Worm (Caenorhabditis elegans) whole organism, L2 larva: ENCODE results near the gene F37B4.15.

Experiments used
- lin-13 ChIP-seq: fragments of 150-350 bp; optimal IDR thresholded peaks from 2 replicates; lab custom pipeline; 2014; ENCODE audit warnings: missing biosample characterization, missing genetic modification reagents, missing genetic modification characterization
- snpc-4 ChIP-seq: fragments of 150-350 bp; optimal IDR thresholded peaks from 2 replicates; lab custom pipeline; 2014; ENCODE audit warnings: missing biosample characterization, missing genetic modification characterization
- unc-39 ChIP-seq: fragments of 150-350 bp; optimal IDR thresholded peaks from 2 replicates; lab custom pipeline; 2014; ENCODE audit warnings: missing biosample characterization, missing genetic modification characterization
- unc-62 ChIP-seq: fragments of 150-350 bp; optimal IDR thresholded peaks from 2 replicates; lab custom pipeline; 2014; ENCODE audit warnings: missing biosample characterization, missing genetic modification reagents, missing genetic modification characterization

DNA sequence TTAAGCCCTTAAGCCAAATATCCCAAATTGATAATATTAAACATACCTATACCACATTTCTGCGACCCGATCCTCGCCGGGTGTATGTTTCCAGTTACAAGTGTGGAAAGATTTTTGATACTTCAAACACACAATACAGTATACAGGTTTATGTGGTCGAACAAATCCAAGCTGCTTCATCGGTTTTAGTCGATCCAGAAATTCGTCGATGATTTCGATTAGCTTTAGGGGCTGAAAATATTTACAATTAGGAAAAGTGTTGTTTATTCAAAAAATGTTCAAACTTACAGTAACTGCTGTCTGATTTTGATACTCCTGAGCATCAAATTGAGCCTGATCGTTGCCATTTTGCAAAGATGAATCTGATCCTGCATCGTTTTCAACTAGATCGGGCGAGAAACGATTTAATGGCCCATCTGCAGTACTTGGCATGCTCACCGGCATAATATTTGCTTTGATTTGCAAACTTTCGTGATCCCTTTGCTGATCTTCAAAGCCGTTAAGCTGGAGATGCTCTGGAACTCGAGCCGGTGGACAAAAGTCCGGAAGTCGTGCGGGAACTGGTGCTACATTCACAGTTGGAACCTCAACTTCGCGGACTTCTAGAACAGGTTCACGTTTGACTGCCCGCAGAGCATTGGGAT lies 15.7 kb upstream of the F37B4.15 start:
- TF ChIP-seq unc-39: no peak
- no peak for TF ChIP-seq snpc-4 (tag; lab: Kevin White, UChicago)
- TF ChIP-seq lin-13 (GFP tag; lab: Kevin White, UChicago): no peak
- no peak for TF ChIP-seq unc-62
